Worm (Caenorhabditis elegans) whole organism, L4 larva: ENCODE data around the gene hif-1.

Experiments
- D1046.2 ChIP-seq: fragments of 200-800 bp; sonication (Bioruptor generic); IDR thresholded peaks from 2 replicates; pipeline ENCODE4 v1.3.6; 2022; ENCODE audit warnings: missing genetic modification characterization, missing compliant biosample characterization
- F37D6.2 ChIP-seq: sonication (generic microtip); optimal IDR thresholded peaks from 2 replicates; lab custom pipeline; 2016; ENCODE audit warnings: mild to moderate bottlenecking, missing genetic modification characterization, missing compliant biosample characterization
- T20F7.1 ChIP-seq: fragments of 200-800 bp; sonication (Bioruptor generic); optimal IDR thresholded peaks from 2 replicates; lab custom pipeline; 2018; ENCODE audit warnings: mild to moderate bottlenecking, missing genetic modification characterization, missing compliant biosample characterization
- T26A8.4 ChIP-seq: fragments of 200-800 bp; sonication (Bioruptor generic); IDR thresholded peaks from 2 replicates; pipeline ENCODE4 v1.3.6; 2022; ENCODE audit warnings: missing genetic modification characterization, missing compliant biosample characterization
- Y48G9A.11 ChIP-seq: fragments of 200-800 bp; sonication (Bioruptor generic); IDR thresholded peaks from 2 replicates; pipeline ENCODE4 v1.3.6; 2022; ENCODE audit warnings: missing genetic modification reagents, missing genetic modification characterization, missing compliant biosample characterization
- ZK337.2 ChIP-seq: fragments of 200-800 bp; sonication (Bioruptor generic); IDR thresholded peaks from 2 replicates; pipeline ENCODE4 v1.3.6; 2022; ENCODE audit warnings: missing genetic modification reagents, missing genetic modification characterization, missing compliant biosample characterization
- aha-1 ChIP-seq: fragments of 150-350 bp; peaks from one replicate; lab custom pipeline; 2014; ENCODE audit warnings: missing biosample characterization, missing genetic modification characterization
- ceh-28 ChIP-seq: fragments of 150-350 bp; optimal IDR thresholded peaks from 2 replicates; lab custom pipeline; 2014; ENCODE audit warnings: missing biosample characterization, missing genetic modification reagents, missing genetic modification characterization
- daf-16 ChIP-seq, 3 experiments: sonication (generic microtip); optimal IDR thresholded peaks; 2 replicates each; lab custom pipeline; 2016 to 2017; ENCODE audit warnings: missing genetic modification characterization in 3 of 3, missing genetic modification reagents in 3 of 3, mild to moderate bottlenecking in 2 of 3, missing compliant biosample characterization in 2 of 3, missing biosample characterization in 1 of 3, moderate library complexity in 1 of 3
- daf-8 ChIP-seq: fragments of 200-800 bp; sonication (Bioruptor generic); IDR thresholded peaks from 2 replicates; pipeline ENCODE4 v1.3.6; 2022; ENCODE audit warnings: missing genetic modification characterization, missing compliant biosample characterization
- dmd-8 ChIP-seq: fragments of 200-800 bp; sonication (Bioruptor generic); IDR thresholded peaks from 2 replicates; pipeline ENCODE4 v1.3.6; 2022; ENCODE audit warnings: missing genetic modification characterization, missing compliant biosample characterization
- dve-1 ChIP-seq: sonication (generic microtip); optimal IDR thresholded peaks from 2 replicates; lab custom pipeline; 2017; ENCODE audit warnings: antibody characterized with exemption, mild to moderate bottlenecking, missing genetic modification characterization, missing compliant biosample characterization; ENCODE audit not compliant: insufficient read depth
- hlh-11 ChIP-seq: fragments of 200-800 bp; sonication (Bioruptor generic); optimal IDR thresholded peaks from 2 replicates; lab custom pipeline; 2018; ENCODE audit warnings: mild to moderate bottlenecking, missing genetic modification characterization, missing compliant biosample characterization
- mdl-1 ChIP-seq, 2 experiments: fragments of 150-350 bp in 1 of 2; sonication (generic microtip) in 1 of 2; optimal IDR thresholded peaks; 2 replicates each; lab custom pipeline; 2014 to 2017; ENCODE audit warnings: missing biosample characterization in 2 of 2, missing genetic modification characterization in 2 of 2
- mdt-29 ChIP-seq: fragments of 200-800 bp; sonication (Bioruptor generic); IDR thresholded peaks from 2 replicates; pipeline ENCODE4 v1.3.6; 2022; ENCODE audit warnings: missing genetic modification reagents, missing genetic modification characterization, missing compliant biosample characterization
- mep-1 ChIP-seq: fragments of 150-350 bp; sonication (generic microtip); optimal IDR thresholded peaks from 3 replicates; lab custom pipeline; 2014; ENCODE audit warnings: missing biosample characterization, missing genetic modification characterization
- mes-2 ChIP-seq: sonication (generic microtip); optimal IDR thresholded peaks from 2 replicates; lab custom pipeline; 2016; ENCODE audit warnings: missing genotype, mild to moderate bottlenecking, missing genetic modification characterization, missing compliant biosample characterization; ENCODE audit not compliant: poor library complexity, severe bottlenecking
- nhr-10 ChIP-seq: fragments of 150-350 bp; optimal IDR thresholded peaks from 2 replicates; lab custom pipeline; 2014; ENCODE audit warnings: missing biosample characterization, missing genetic modification characterization
- nhr-11 ChIP-seq: fragments of 150-350 bp; optimal IDR thresholded peaks from 2 replicates; lab custom pipeline; 2014; ENCODE audit warnings: missing biosample characterization, missing genetic modification characterization
- nhr-42 ChIP-seq: fragments of 200-800 bp; sonication (Bioruptor generic); IDR thresholded peaks from 2 replicates; pipeline ENCODE4 v1.3.6; 2022; ENCODE audit warnings: missing genetic modification characterization, missing compliant biosample characterization
- nhr-77 ChIP-seq: fragments of 150-350 bp; optimal IDR thresholded peaks from 2 replicates; lab custom pipeline; 2014; ENCODE audit warnings: missing biosample characterization, missing genetic modification characterization
- pha-4 ChIP-seq, 2 experiments: fragments of 150-350 bp in 1 of 2; fragments of 200-800 bp in 1 of 2; sonication (Bioruptor generic) in 1 of 2; IDR thresholded peaks in 1 of 2; optimal IDR thresholded peaks in 1 of 2; 2 replicates each; pipeline versions ENCODE4 v1.3.6 to Lab custom; 2014 to 2022; ENCODE audit warnings: missing genetic modification characterization in 2 of 2, missing genetic modification reagents in 2 of 2, missing biosample characterization in 1 of 2, missing compliant biosample characterization in 1 of 2
- pqm-1 ChIP-seq: sonication (generic microtip); optimal IDR thresholded peaks from 2 replicates; lab custom pipeline; 2017; ENCODE audit warnings: missing biosample characterization, missing genetic modification characterization
- rbr-2 ChIP-seq: sonication (generic microtip); optimal IDR thresholded peaks from 2 replicates; lab custom pipeline; 2016; ENCODE audit warnings: missing genotype, missing genetic modification characterization, missing compliant biosample characterization
- sdz-12 ChIP-seq: fragments of 200-800 bp; sonication (Bioruptor generic); optimal IDR thresholded peaks from 2 replicates; lab custom pipeline; 2018; ENCODE audit warnings: mild to moderate bottlenecking, missing genetic modification characterization, missing compliant biosample characterization
- snpc-1.2 ChIP-seq: fragments of 200-800 bp; sonication (Bioruptor generic); IDR thresholded peaks from 2 replicates; pipeline ENCODE4 v1.3.6; 2022; ENCODE audit warnings: missing genetic modification reagents, missing genetic modification characterization, missing compliant biosample characterization
- tag-97 ChIP-seq: fragments of 200-800 bp; sonication (Bioruptor generic); IDR thresholded peaks from 2 replicates; pipeline ENCODE4 v1.3.6; 2022; ENCODE audit warnings: missing genetic modification characterization, missing compliant biosample characterization
- unc-62 ChIP-seq, 3 experiments: fragments of 150-350 bp in 1 of 3; sonication (generic microtip); optimal IDR thresholded peaks in 2 of 3; peaks in 1 of 3; 1 replicate in 1 of 3; 2 replicates in 2 of 3; lab custom pipeline; 2014 to 2017; ENCODE audit warnings: missing biosample characterization in 3 of 3, missing genetic modification characterization in 3 of 3, missing genetic modification reagents in 3 of 3, missing genotype in 1 of 3
- zfp-3 ChIP-seq: fragments of 200-800 bp; sonication (Bioruptor generic); conservative IDR thresholded peaks from 2 replicates; pipeline ENCODE4 v1.3.6; 2022; ENCODE audit warnings: missing genetic modification reagents, missing genetic modification characterization, missing compliant biosample characterization
- zip-11 ChIP-seq: fragments of 200-800 bp; sonication (Bioruptor generic); IDR thresholded peaks from 2 replicates; pipeline ENCODE4 v1.3.6; 2022; ENCODE audit warnings: missing genetic modification characterization, missing compliant biosample characterization
- zip-2 ChIP-seq: fragments of 150-350 bp; optimal IDR thresholded peaks from 2 replicates; lab custom pipeline; 2014; ENCODE audit warnings: missing biosample characterization, missing genetic modification characterization

hif-1 gene

DNA sequence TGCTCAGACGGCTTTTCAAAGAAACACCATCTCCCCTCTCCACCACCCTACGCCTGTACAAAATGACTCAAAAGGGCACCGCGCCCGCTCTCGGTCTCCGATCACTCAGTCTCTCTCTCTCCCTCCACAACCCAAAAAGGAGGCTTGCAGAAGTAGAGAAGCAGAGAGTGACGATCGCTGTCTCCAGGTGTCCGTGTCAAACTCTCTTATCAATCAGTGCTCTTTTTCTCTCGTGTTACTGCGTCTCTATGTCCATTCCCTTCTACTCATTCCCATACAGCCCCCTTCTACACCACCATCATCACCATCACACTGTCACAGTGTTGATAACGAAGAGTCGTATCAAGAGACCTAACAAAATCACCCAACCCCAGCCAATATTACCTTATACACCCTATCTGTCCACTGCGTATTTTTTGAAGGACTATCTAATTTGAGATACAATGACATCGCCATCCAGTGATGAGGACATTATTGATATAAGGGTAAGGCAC is 27.6 kb upstream of the hif-1 start, which contains the start of gene pha-4 (continued):
- TF ChIP-seq zfp-3 (GFP tag; lab: Robert Waterston, UW), result no peak
- no peak for TF ChIP-seq F37D6.2 (tag; lab: Kevin White, UChicago)
- TF ChIP-seq mep-1 (tag; lab: Kevin White, UChicago), result peak; percentile 52
- TF ChIP-seq zip-11 (GFP tag; lab: Robert Waterston, UW), result no peak
- TF ChIP-seq Y48G9A.11 (GFP tag; lab: Robert Waterston, UW), result no peak
- peak; percentile 11; the same call in 1 of the 2 replicates for TF ChIP-seq T26A8.4 (GFP tag; lab: Robert Waterston, UW)
- no peak for TF ChIP-seq unc-62 (GFP tag; optimal IDR thresholded peaks at IDR 0.05 in 1 of 2; lab: Kevin White, UChicago)
- TF ChIP-seq unc-62 (tag; optimal IDR thresholded peaks at IDR 0.05; lab: Kevin White, UChicago), result no peak
- no peak for TF ChIP-seq pha-4 (GFP tag; IDR thresholded peaks at IDR 0.05; lab: Robert Waterston, UW)
- peak; percentile 95 for TF ChIP-seq pha-4 (tag; optimal IDR thresholded peaks at IDR 0.05; lab: Kevin White, UChicago)
- no peak for TF ChIP-seq sdz-12 (GFP tag; lab: Kevin White, UChicago)
- TF ChIP-seq, all 104 proteins: peak for 21

DNA sequence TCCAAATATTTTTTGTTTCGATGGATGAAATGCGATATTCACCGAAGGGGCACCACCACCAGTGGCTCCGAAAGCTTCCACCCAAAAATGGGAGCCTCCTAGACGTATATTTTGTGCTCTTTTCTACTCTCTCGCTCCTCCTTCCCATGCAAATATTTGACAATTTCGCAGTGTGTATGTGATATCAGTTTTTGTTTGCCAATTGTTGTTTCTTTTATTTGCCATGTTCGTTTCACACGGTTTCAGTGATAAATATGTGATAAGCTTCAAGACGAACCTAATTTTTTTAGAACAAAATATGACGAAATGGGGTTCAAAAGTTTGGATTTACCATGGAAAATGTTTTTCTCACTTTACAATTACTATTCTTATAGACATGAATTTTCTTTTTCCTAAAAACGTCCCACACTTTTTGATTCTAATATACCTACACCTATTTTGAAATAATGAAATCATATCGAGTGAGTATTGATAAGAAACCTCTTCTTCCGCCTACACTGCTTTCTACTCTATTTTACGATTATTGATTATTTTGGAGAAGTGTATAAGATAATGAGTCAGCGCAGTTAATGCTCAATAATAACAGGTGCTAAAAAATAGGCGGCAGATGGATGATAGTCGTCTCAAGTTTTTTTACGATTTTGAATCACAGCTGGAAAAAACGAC is 26.2 kb upstream of the hif-1 start:
- TF ChIP-seq nhr-42 (GFP tag; lab: Robert Waterston, UW), result no peak
- no peak for TF ChIP-seq T20F7.1
- no peak for TF ChIP-seq daf-16 (GFP tag; optimal IDR thresholded peaks at IDR 0.05; lab: Kevin White, UChicago)
- peak; percentile 41 for TF ChIP-seq daf-16 (tag; optimal IDR thresholded peaks at IDR 0.05; lab: Kevin White, UChicago)
- TF ChIP-seq F37D6.2 (tag; lab: Kevin White, UChicago), result no peak
- peak; percentile 9 for TF ChIP-seq ceh-28 (tag; lab: Kevin White, UChicago)
- TF ChIP-seq ZK337.2 (GFP tag; lab: Robert Waterston, UW), result no peak
- TF ChIP-seq pha-4 (GFP tag; IDR thresholded peaks at IDR 0.05; lab: Robert Waterston, UW), result no peak
- TF ChIP-seq pha-4 (tag; optimal IDR thresholded peaks at IDR 0.05; lab: Kevin White, UChicago), result peak; percentile 72
- TF ChIP-seq daf-8, result no peak
- no peak for TF ChIP-seq nhr-10
- TF ChIP-seq hlh-11 (tag; lab: Kevin White, UChicago), result peak; percentile 15
- TF ChIP-seq zip-2 (tag; lab: Kevin White, UChicago), result no peak
- TF ChIP-seq aha-1 (tag; lab: Kevin White, UChicago), result no peak
- peak; percentile 67 for TF ChIP-seq pqm-1 (tag; lab: Kevin White, UChicago)
- TF ChIP-seq rbr-2 (tag; lab: Kevin White, UChicago), result no peak
- no peak for TF ChIP-seq mes-2 (tag; lab: Kevin White, UChicago)
- TF ChIP-seq snpc-1.2 (GFP tag; lab: Robert Waterston, UW), result no peak

DNA sequence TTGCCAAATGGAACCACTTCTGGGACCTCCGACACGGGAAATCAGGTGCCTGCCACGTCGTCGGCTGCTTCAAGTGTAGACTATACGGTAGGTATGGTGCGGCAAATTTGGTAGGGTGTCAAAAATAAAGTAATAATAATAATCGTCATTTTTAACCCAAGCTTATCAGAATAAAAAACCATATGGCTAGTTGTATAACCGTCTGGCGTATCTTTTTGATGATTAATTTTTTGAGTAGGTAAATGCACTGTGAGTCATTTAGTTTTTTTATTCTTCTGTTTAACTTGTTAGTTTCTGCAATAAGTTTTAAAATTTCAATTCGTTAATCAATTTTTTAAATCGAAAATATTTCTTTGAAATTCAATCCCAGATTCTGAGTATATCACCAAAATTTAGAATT is 24.7 kb upstream of the hif-1 start:
- TF ChIP-seq nhr-11 (no peak), mdt-29 (GFP tag; lab: Robert Waterston, UW) (no peak), pha-4 (GFP tag; IDR thresholded peaks at IDR 0.05; lab: Robert Waterston, UW) (peak; percentile 6; the same call in 1 of the 2 replicates), pha-4 (tag; optimal IDR thresholded peaks at IDR 0.05; lab: Kevin White, UChicago) (peak; percentile 81), mes-2 (tag; lab: Kevin White, UChicago) (no peak), rbr-2 (tag; lab: Kevin White, UChicago) (no peak), dmd-8 (GFP tag; lab: Robert Waterston, UW) (no peak), mdl-1 (tag; optimal IDR thresholded peaks at IDR 0.05; lab: Kevin White, UChicago) (no peak), pqm-1 (tag; lab: Kevin White, UChicago) (no peak), aha-1 (tag; lab: Kevin White, UChicago) (peak; percentile 69), nhr-10 (no peak), D1046.2 (GFP tag; lab: Robert Waterston, UW) (no peak), nhr-77 (no peak), dve-1 (tag; lab: Kevin White, UChicago) (peak; percentile 21), daf-16 (GFP tag; optimal IDR thresholded peaks at IDR 0.05; lab: Kevin White, UChicago) (no peak), daf-16 (tag; optimal IDR thresholded peaks at IDR 0.05; lab: Kevin White, UChicago) (peak; percentile 6), tag-97 (no peak)
